Worm (Caenorhabditis elegans): ENCODE results near the gene F46C8.1.

The F46C8.1 gene

DNA sequence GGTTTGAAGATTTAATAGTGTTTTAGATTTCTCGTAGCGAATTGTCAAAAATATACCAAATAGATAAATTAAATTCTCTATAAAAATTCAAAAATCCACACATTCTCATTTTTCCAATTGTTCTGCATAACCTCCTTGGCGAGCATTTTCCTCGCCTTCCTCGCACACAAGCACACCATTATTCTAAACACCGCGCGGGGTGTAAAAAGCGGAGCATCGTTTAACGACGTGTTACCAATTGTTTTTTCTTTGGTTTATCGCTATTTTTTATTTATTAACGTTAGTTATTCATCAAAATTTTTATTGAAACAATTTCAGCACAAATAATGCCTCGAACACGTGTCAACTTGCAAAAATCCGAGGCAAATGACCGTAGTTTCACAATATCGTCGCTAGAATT, 16.7 kb downstream of the F46C8.1 start, which contains the start of gene vps-52 (continued):
- TF ChIP-seq tlp-1 (tag; optimal IDR thresholded peaks at IDR 0.05) = no peak
- no peak for TF ChIP-seq C04F5.9 (tag; optimal IDR thresholded peaks at IDR 0.05)
- no peak for TF ChIP-seq F16B12.6 (tag; optimal IDR thresholded peaks at IDR 0.05)
- TF ChIP-seq alr-1 (tag; optimal IDR thresholded peaks at IDR 0.05; ENCODE audit: borderline replicate concordance) = no peak
- no peak for TF ChIP-seq nhr-19 (GFP tag; conservative IDR thresholded peaks at IDR 0.05)
- TF ChIP-seq fkh-4 (tag; optimal IDR thresholded peaks at IDR 0.05; ENCODE audit: borderline replicate concordance) = no peak

DNA sequence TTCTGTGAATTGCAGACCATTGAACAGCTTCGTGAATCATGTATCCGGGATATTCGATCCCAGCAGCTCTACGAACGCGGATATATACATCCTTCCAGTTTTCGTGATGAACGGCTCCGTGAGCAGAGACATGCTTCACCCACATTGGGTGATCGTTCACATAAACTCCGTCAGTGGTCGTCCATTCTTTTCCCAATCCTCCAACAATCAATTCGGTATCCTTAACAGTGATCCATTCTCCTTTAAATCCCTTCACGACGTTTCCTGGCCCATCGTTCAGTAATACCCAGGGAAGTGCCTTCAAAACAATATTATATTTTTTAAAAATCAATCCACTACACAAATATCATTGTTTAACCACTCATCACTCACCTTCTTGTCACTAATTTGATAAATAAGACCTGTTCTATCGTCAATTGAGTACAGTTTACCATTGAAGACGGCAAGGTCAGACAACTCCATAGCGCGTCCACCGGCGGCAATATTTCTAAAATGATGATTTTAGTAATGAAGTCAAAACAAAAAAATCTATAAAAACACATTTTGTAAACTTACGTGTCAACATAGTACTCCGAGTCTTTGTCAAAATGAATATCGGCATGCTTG, 20.5 kb downstream of the F46C8.1 start:
- TF ChIP-seq nhr-90 (tag; optimal IDR thresholded peaks at IDR 0.05; ENCODE audit: poor library complexity) = peak; percentile 44
- peak; percentile 36 for TF ChIP-seq snu-23 (GFP tag; optimal IDR thresholded peaks at IDR 0.05)
- peak; percentile 66 for TF ChIP-seq grh-1 (GFP tag; IDR thresholded peaks at IDR 0.05)
- TF ChIP-seq tbx-2 (tag; optimal IDR thresholded peaks at IDR 0.05) = peak; percentile 5
- peak; percentile 61 for TF ChIP-seq nhr-71 (tag; optimal IDR thresholded peaks at IDR 0.05)
- peak; percentile 61 for TF ChIP-seq lin-14 (GFP tag; optimal IDR thresholded peaks at IDR 0.05)
- TF ChIP-seq elt-3 (tag; optimal IDR thresholded peaks at IDR 0.05) = peak in 3 of 6 experiments; percentile 46 to 57 (median 55)
- peak; percentile 68 for TF ChIP-seq nhr-85 (tag)
- no peak for TF ChIP-seq efl-1 (optimal IDR thresholded peaks at IDR 0.05)
- TF ChIP-seq efl-1 (GFP tag; optimal IDR thresholded peaks at IDR 0.05 in 1 of 2) = peak in 1 of 2 experiments; percentile 50
- no peak for TF ChIP-seq pag-3 (tag; optimal IDR thresholded peaks at IDR 0.05; ENCODE audit: borderline replicate concordance, insufficient read depth)
- no peak for TF ChIP-seq ama-1 (optimal IDR thresholded peaks at IDR 0.05)
- TF ChIP-seq nhr-19 (GFP tag; conservative IDR thresholded peaks at IDR 0.05) = peak; percentile 49
- TF ChIP-seq elt-2 (tag; optimal IDR thresholded peaks at IDR 0.05) = no peak
- no peak for TF ChIP-seq lin-15B (tag; optimal IDR thresholded peaks at IDR 0.05)
- TF ChIP-seq nhr-20 (tag; optimal IDR thresholded peaks at IDR 0.05) = peak; percentile 64
- TF ChIP-seq blmp-1 (tag; optimal IDR thresholded peaks at IDR 0.05) = peak; percentile 24
- peak; percentile 5 for TF ChIP-seq nhr-47 (tag; optimal IDR thresholded peaks at IDR 0.05)
- TF ChIP-seq nhr-11 (tag; optimal IDR thresholded peaks at IDR 0.05) = no peak

DNA sequence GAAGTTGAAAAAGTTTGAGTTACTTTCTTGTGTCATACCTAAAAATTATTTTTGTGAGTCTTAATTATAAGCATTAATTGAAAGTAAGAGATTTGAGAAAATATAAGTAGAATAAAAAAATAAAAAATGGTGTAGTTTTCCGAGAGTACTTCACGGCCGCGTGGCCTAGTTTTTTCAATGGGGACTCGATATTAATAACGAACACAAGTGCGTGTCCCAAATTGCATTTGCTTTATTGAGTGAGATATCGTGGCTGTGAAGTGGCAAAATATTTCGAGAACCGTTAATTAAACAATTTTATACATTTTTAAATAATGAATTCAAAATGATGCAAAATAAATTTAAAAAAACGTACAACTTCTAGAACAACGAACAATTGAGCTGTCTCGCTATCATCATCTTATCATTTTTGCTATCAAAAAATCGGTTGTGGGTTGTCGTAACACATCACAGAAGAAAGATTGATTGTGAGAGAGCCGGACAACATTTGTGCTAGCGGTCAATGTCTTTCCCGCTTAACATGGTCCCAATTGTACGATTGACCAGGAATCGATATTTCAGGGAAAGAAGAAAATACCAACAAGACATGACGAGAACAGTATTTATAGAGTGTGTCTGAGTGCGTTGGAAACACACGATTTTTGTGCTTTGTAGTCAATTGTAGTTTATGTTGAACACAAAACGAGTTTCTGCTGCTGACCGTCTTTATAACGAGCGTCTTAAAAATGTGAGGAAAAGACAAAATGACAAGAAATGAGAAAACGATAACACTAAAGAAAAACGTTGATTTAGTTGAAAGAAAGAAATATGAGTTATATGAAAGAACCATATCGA, 21.6 kb downstream of the F46C8.1 start, which contains the start of gene apy-1:
TSS of gene apy-1 (minus strand) at position 38 of the 834 bp plus-strand sequence.
- no peak for TF ChIP-seq jun-1 (tag; optimal IDR thresholded peaks at IDR 0.05)
- peak; percentile 23 for TF ChIP-seq snu-23 (GFP tag; optimal IDR thresholded peaks at IDR 0.05)
- TF ChIP-seq egl-27 (tag; optimal IDR thresholded peaks at IDR 0.05) = no peak
- peak; percentile 27 for TF ChIP-seq blmp-1 (tag; optimal IDR thresholded peaks at IDR 0.05)
- TF ChIP-seq ceh-8 (GFP tag; optimal IDR thresholded peaks at IDR 0.05) = no peak
- no peak for TF ChIP-seq vab-15 (tag; optimal IDR thresholded peaks at IDR 0.05)
- no peak for TF ChIP-seq grh-1 (GFP tag; IDR thresholded peaks at IDR 0.05)
- no peak for TF ChIP-seq hpl-2 (GFP tag; optimal IDR thresholded peaks at IDR 0.05)
- TF ChIP-seq sox-4 (tag; optimal IDR thresholded peaks at IDR 0.05) = peak; percentile 62
- TF ChIP-seq sptf-1 (tag; optimal IDR thresholded peaks at IDR 0.05) = no peak
- TF ChIP-seq dsc-1 (tag; optimal IDR thresholded peaks at IDR 0.05) = peak; percentile 40
- no peak for TF ChIP-seq lin-39 (tag; optimal IDR thresholded peaks at IDR 0.05)
- no peak for TF ChIP-seq pax-3 (tag; optimal IDR thresholded peaks at IDR 0.05)
- TF ChIP-seq hlh-4 (tag; optimal IDR thresholded peaks at IDR 0.05) = peak; percentile 29
- 0 out of 2 replicates have a peak, but pooled peaks have one; percentile 18 for TF ChIP-seq ceh-88 (GFP tag; IDR thresholded peaks at IDR 0.05)
- TF ChIP-seq rnt-1 (tag; optimal IDR thresholded peaks at IDR 0.05) = peak; percentile 69
- TF ChIP-seq lsy-2 (tag; optimal IDR thresholded peaks at IDR 0.05) = peak; percentile 31 to 34
- no peak for TF ChIP-seq elt-3 (tag; optimal IDR thresholded peaks at IDR 0.05)
- peak; percentile 24 for TF ChIP-seq fkh-4 (tag; optimal IDR thresholded peaks at IDR 0.05; ENCODE audit: borderline replicate concordance)
- TF ChIP-seq isw-1 (GFP tag; IDR thresholded peaks at IDR 0.05) = no peak
- TF ChIP-seq mep-1 (tag; optimal IDR thresholded peaks at IDR 0.05) = peak; percentile 46
- TF ChIP-seq nhr-47 (tag; optimal IDR thresholded peaks at IDR 0.05) = peak; percentile 69
- peak; percentile 63 for TF ChIP-seq xbp-1 (tag; optimal IDR thresholded peaks at IDR 0.05)
- peak; percentile 37 for TF ChIP-seq unc-86 (tag; optimal IDR thresholded peaks at IDR 0.05)
- no peak for TF ChIP-seq alr-1 (tag; optimal IDR thresholded peaks at IDR 0.05; ENCODE audit: borderline replicate concordance)
- no peak for TF ChIP-seq fos-1 (tag; optimal IDR thresholded peaks at IDR 0.05)
- TF ChIP-seq nhr-28 (tag; optimal IDR thresholded peaks at IDR 0.05) = no peak
- no peak for TF ChIP-seq nhr-77 (tag; optimal IDR thresholded peaks at IDR 0.05)
- TF ChIP-seq lin-14 (GFP tag; optimal IDR thresholded peaks at IDR 0.05) = peak; percentile 82
- TF ChIP-seq lin-35 (GFP tag; optimal IDR thresholded peaks at IDR 0.05) = peak in 1 of 2 experiments; percentile 48
- peak; percentile 23 for TF ChIP-seq C04F5.9 (tag; optimal IDR thresholded peaks at IDR 0.05)

All from whole organism, L1 larva.